Fruit fly (Drosophila melanogaster): ENCODE results near the gene CG8478.
A peak's percentile ranks its signal among the peaks of the same experiment; 100 is the strongest.

dm6 chr3R:9808946-9809545, 45.6 kb downstream of the CG8478 start, which contains the start of gene FBXO11:
- TF ChIP-seq C15 (GFP tag; IDR thresholded peaks at IDR 0.05) (no peak), CG14710 (tag; optimal IDR thresholded peaks at IDR 0.05) (peak; percentile 36), CG9817 (tag; optimal IDR thresholded peaks at IDR 0.05) (no peak), zen (tag; optimal IDR thresholded peaks at IDR 0.05) (no peak), ab (GFP tag; optimal IDR thresholded peaks at IDR 0.05) (no peak), Vsx1 (GFP tag; optimal IDR thresholded peaks at IDR 0.05) (no peak), CG1024 (GFP tag; IDR thresholded peaks at IDR 0.05) (no peak)

All from whole organism, embryonic.